Fruit fly (Drosophila melanogaster): ENCODE data around the gene CG4041.

CG4041 gene

dm6 chrX:4918228-4919022, at the start of gene CG4041, which contains the start of gene Hgsnat:
TSS of gene CG4041 (minus strand) at chrX:4918447.
TSS of gene Hgsnat (plus strand) at chrX:4918730.
- peak; percentile 4 for TF ChIP-seq CG17801 (GFP tag; optimal IDR thresholded peaks at IDR 0.05; ENCODE audit: partially characterized antibody)

- TF ChIP-seq CG17801 (GFP tag; optimal IDR thresholded peaks at IDR 0.05; ENCODE audit: partially characterized antibody): no peak
Measured at dm6 chrX:4965673-4966072, 47.4 kb upstream of the CG4041 start.

dm6 chrX:4962964-4963363, 44.7 kb upstream of the CG4041 start:
- TF ChIP-seq CG17801 (GFP tag; optimal IDR thresholded peaks at IDR 0.05; ENCODE audit: partially characterized antibody): no peak

- no peak for TF ChIP-seq CG17801 (GFP tag; optimal IDR thresholded peaks at IDR 0.05; ENCODE audit: partially characterized antibody)
Measured at dm6 chrX:4961028-4961427, 42.8 kb upstream of the CG4041 start, which contains the start of gene CG15468. TSS of gene CG15468 (minus strand) at chrX:4961128.

dm6 chrX:4958872-4959271, 40.6 kb upstream of the CG4041 start:
- TF ChIP-seq CG17801 (GFP tag; optimal IDR thresholded peaks at IDR 0.05; ENCODE audit: partially characterized antibody): no peak

- peak; percentile 37 for TF ChIP-seq CG17801 (GFP tag; optimal IDR thresholded peaks at IDR 0.05; ENCODE audit: partially characterized antibody)
Measured at dm6 chrX:4955788-4956442, 37.7 kb upstream of the CG4041 start.

dm6 chrX:4943505-4943904, 25.3 kb upstream of the CG4041 start:
- TF ChIP-seq CG17801 (GFP tag; optimal IDR thresholded peaks at IDR 0.05; ENCODE audit: partially characterized antibody): no peak

dm6 chrX:4941512-4941911, 23.3 kb upstream of the CG4041 start:
- TF ChIP-seq CG17801 (GFP tag; optimal IDR thresholded peaks at IDR 0.05; ENCODE audit: partially characterized antibody): no peak

dm6 chrX:4940527-4940926, 22.3 kb upstream of the CG4041 start:
- TF ChIP-seq CG17801 (GFP tag; optimal IDR thresholded peaks at IDR 0.05; ENCODE audit: partially characterized antibody): no peak

dm6 chrX:4939788-4940441, 21.7 kb upstream of the CG4041 start:
- peak; percentile 97 for TF ChIP-seq CG17801 (GFP tag; optimal IDR thresholded peaks at IDR 0.05; ENCODE audit: partially characterized antibody)

- no peak for TF ChIP-seq CG17801 (GFP tag; optimal IDR thresholded peaks at IDR 0.05; ENCODE audit: partially characterized antibody)
Measured at dm6 chrX:4938986-4939385, 20.7 kb upstream of the CG4041 start, which contains the start of gene Ptp4E. TSS of gene Ptp4E (plus strand) at chrX:4939128.

- no peak for TF ChIP-seq CG17801 (GFP tag; optimal IDR thresholded peaks at IDR 0.05; ENCODE audit: partially characterized antibody)
Measured at dm6 chrX:4938072-4938336, 19.8 kb upstream of the CG4041 start, which contains the start of gene CG44774. TSS of gene CG44774 (minus strand) at chrX:4938105.

dm6 chrX:4937222-4938071, 19.2 kb upstream of the CG4041 start:
- TF ChIP-seq CG17801 (GFP tag; optimal IDR thresholded peaks at IDR 0.05; ENCODE audit: partially characterized antibody): no peak

- no peak for TF ChIP-seq CG17801 (GFP tag; optimal IDR thresholded peaks at IDR 0.05; ENCODE audit: partially characterized antibody)
Measured at dm6 chrX:4935979-4936843, 18.0 kb upstream of the CG4041 start.
